Fruit fly (Drosophila melanogaster): ENCODE measurements around the gene CG10650.

Gene CG10650

dm6 chr2L:19036105-19036714 lies 40.5 kb upstream of the CG10650 start (continued):
- TF ChIP-seq HmgZ (tag; optimal IDR thresholded peaks at IDR 0.05) (no peak), CG2889 (GFP tag; IDR thresholded peaks at IDR 0.05) (no peak), oc (tag; optimal IDR thresholded peaks at IDR 0.05) (no peak), pnt (GFP tag; optimal IDR thresholded peaks at IDR 0.05) (no peak), Nf-YC (tag; optimal IDR thresholded peaks at IDR 0.05) (no peak), CG17568 (GFP tag; optimal IDR thresholded peaks at IDR 0.05) (no peak), CG4820 (GFP tag; optimal IDR thresholded peaks at IDR 0.05) (no peak), Sox102F (GFP tag; optimal IDR thresholded peaks at IDR 0.05) (peak; percentile 34), CG1233 (GFP tag; optimal IDR thresholded peaks at IDR 0.05) (peak; percentile 1), ERR (GFP tag; optimal IDR thresholded peaks at IDR 0.05) (no peak), CG4707 (GFP tag; optimal IDR thresholded peaks at IDR 0.05) (no peak), CG15011 (GFP tag; optimal IDR thresholded peaks at IDR 0.05) (no peak), Doc3 (GFP tag; IDR thresholded peaks at IDR 0.05; ENCODE audit: partially characterized antibody) (no peak), repo (GFP tag; optimal IDR thresholded peaks at IDR 0.05) (no peak), CG15073 (GFP tag; optimal IDR thresholded peaks at IDR 0.05) (no peak), tgo (GFP tag; IDR thresholded peaks at IDR 0.05) (no peak), Dip3 (GFP tag; optimal IDR thresholded peaks at IDR 0.05) (no peak), pzg (GFP tag; optimal IDR thresholded peaks at IDR 0.05) (no peak), Dek (tag; optimal IDR thresholded peaks at IDR 0.05) (peak; percentile 5), ewg (GFP tag; optimal IDR thresholded peaks at IDR 0.05) (no peak), CG17186 (GFP tag; optimal IDR thresholded peaks at IDR 0.05) (no peak), vvl (GFP tag; IDR thresholded peaks at IDR 0.05) (no peak), CG7271 (tag; optimal IDR thresholded peaks at IDR 0.05) (no peak), ro (GFP tag; IDR thresholded peaks at IDR 0.05) (no peak), pfk (GFP tag; optimal IDR thresholded peaks at IDR 0.05) (no peak), her (GFP tag; optimal IDR thresholded peaks at IDR 0.05) (no peak), Side (GFP tag; optimal IDR thresholded peaks at IDR 0.05) (no peak), onecut (GFP tag; IDR thresholded peaks at IDR 0.05) (no peak), CG42726 (GFP tag; IDR thresholded peaks at IDR 0.05; ENCODE audit: partially characterized antibody) (no peak), CG17829 (tag; optimal IDR thresholded peaks at IDR 0.05) (no peak), CG11560 (tag; IDR thresholded peaks at IDR 0.05) (no peak), HLH4C (GFP tag; IDR thresholded peaks at IDR 0.05; ENCODE audit: partially characterized antibody) (no peak), CG10654 (GFP tag; optimal IDR thresholded peaks at IDR 0.05) (no peak), sisA (GFP tag; IDR thresholded peaks at IDR 0.05) (no peak), row (GFP tag; IDR thresholded peaks at IDR 0.05) (peak; percentile 33; the same call in 1 of the 3 replicates), Eip74EF (GFP tag; optimal IDR thresholded peaks at IDR 0.05) (peak in 1 of 2 experiments; percentile 1), CG18764 (GFP tag; optimal IDR thresholded peaks at IDR 0.05) (no peak), Sox100B (GFP tag; optimal IDR thresholded peaks at IDR 0.05) (no peak), CG15696 (tag; optimal IDR thresholded peaks at IDR 0.05) (no peak), CG15479 (GFP tag; optimal IDR thresholded peaks at IDR 0.05) (no peak), CoRest (tag; optimal IDR thresholded peaks at IDR 0.05) (peak; percentile 49), corto (GFP tag; optimal IDR thresholded peaks at IDR 0.05) (no peak), Awh (GFP tag; IDR thresholded peaks at IDR 0.05) (no peak), lilli (GFP tag; optimal IDR thresholded peaks at IDR 0.05) (peak; percentile 26), Med (GFP tag) (peak; percentile 48), NFAT (GFP tag; IDR thresholded peaks at IDR 0.05) (0 out of 2 replicates have a peak, but pooled peaks have one; percentile 14), MTF-1 (GFP tag; optimal IDR thresholded peaks at IDR 0.05; ENCODE audit: borderline replicate concordance) (no peak), Hmr (GFP tag; optimal IDR thresholded peaks at IDR 0.05) (no peak), CG6654 (GFP tag; optimal IDR thresholded peaks at IDR 0.05) (no peak), NfI (GFP tag; optimal IDR thresholded peaks at IDR 0.05) (peak; percentile 3)

All from whole organism, embryonic.